Worm (Caenorhabditis elegans) whole organism, late embryonic: ENCODE results near the gene dars-2.

Source experiments
- T23F11.4 ChIP-seq: fragments of 200-800 bp; sonication (Bioruptor generic); optimal IDR thresholded peaks from 2 replicates; lab custom pipeline; 2018; ENCODE audit warnings: mild to moderate bottlenecking, missing genetic modification characterization, missing compliant biosample characterization
- ahr-1 ChIP-seq: sonication (generic microtip); optimal IDR thresholded peaks from 2 replicates; lab custom pipeline; 2016; ENCODE audit warnings: missing genetic modification characterization, missing compliant biosample characterization
- ceh-2 ChIP-seq: sonication (generic microtip); optimal IDR thresholded peaks from 2 replicates; lab custom pipeline; 2016; ENCODE audit warnings: missing genotype, missing genetic modification characterization, missing compliant biosample characterization
- ceh-31 ChIP-seq: sonication (generic microtip); optimal IDR thresholded peaks from 2 replicates; lab custom pipeline; 2016; ENCODE audit warnings: missing genetic modification characterization, missing compliant biosample characterization
- dmd-4 ChIP-seq: sonication (generic microtip); optimal IDR thresholded peaks from 2 replicates; lab custom pipeline; 2016; ENCODE audit warnings: borderline replicate concordance, missing genetic modification characterization, missing compliant biosample characterization
- gmeb-2 ChIP-seq: sonication (generic microtip); optimal IDR thresholded peaks from 2 replicates; lab custom pipeline; 2016; ENCODE audit warnings: missing genetic modification characterization, inconsistent platforms, missing compliant biosample characterization
- madf-2 ChIP-seq: sonication (generic microtip); optimal IDR thresholded peaks from 2 replicates; lab custom pipeline; 2017; ENCODE audit warnings: missing genetic modification characterization, missing compliant biosample characterization
- mec-3 ChIP-seq: sonication (generic microtip); optimal IDR thresholded peaks from 2 replicates; lab custom pipeline; 2016; ENCODE audit warnings: borderline replicate concordance, missing genetic modification characterization, missing compliant biosample characterization
- nfya-1 ChIP-seq: sonication (generic microtip); optimal IDR thresholded peaks from 2 replicates; lab custom pipeline; 2017; ENCODE audit warnings: missing genetic modification characterization, mild to moderate bottlenecking, missing compliant biosample characterization, antibody characterized with exemption, moderate library complexity
- nhr-11 ChIP-seq: fragments of 150-350 bp; optimal IDR thresholded peaks from 2 replicates; lab custom pipeline; 2014; ENCODE audit warnings: missing biosample characterization, missing genetic modification characterization
- pqm-1 ChIP-seq: sonication (generic microtip); optimal IDR thresholded peaks from 2 replicates; lab custom pipeline; 2016; ENCODE audit warnings: missing genetic modification characterization, missing compliant biosample characterization
- rnt-1 ChIP-seq: sonication (generic microtip); optimal IDR thresholded peaks from 2 replicates; lab custom pipeline; 2016; ENCODE audit warnings: missing genetic modification characterization, missing compliant biosample characterization
- unc-3 ChIP-seq, 2 experiments: fragments of 200-800 bp in 1 of 2; sonication (Bioruptor generic) in 1 of 2; sonication (generic microtip) in 1 of 2; conservative IDR thresholded peaks in 1 of 2; optimal IDR thresholded peaks in 1 of 2; 2 replicates each; pipeline versions ENCODE4 v1.3.6 to Lab custom; 2016 to 2022; ENCODE audit warnings: missing compliant biosample characterization in 2 of 2, missing genetic modification characterization in 2 of 2, missing genetic modification reagents in 1 of 2
- ztf-16 ChIP-seq: sonication (generic microtip); optimal IDR thresholded peaks from 2 replicates; lab custom pipeline; 2017; ENCODE audit warnings: missing genetic modification characterization, missing compliant biosample characterization

DNA sequence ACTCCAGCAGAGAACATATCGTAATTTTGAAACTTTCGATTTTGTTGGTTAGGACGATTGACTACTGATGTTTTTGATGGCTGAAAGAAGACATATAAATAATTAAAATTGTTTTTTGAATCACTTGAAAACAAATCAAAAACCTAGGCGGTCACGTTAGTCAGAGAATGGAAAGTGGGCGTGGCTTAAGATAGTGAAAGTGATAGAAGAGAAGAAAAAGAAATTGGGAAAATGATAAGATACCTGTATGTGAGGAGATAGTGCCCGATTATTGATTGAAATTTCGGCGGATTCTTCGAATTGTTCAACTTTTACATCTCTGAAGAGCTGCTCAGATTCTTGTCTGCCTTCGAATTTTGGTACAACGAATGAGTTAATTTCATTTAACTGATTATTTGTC lies 36.9 kb upstream of the dars-2 start:
- TF ChIP-seq nhr-11 (tag; lab: Kevin White, UChicago) (no peak), madf-2 (tag; lab: Kevin White, UChicago) (no peak), T23F11.4 (GFP tag; lab: Kevin White, UChicago) (no peak), gmeb-2 (no peak), ztf-16 (no peak), unc-3 (GFP tag; conservative IDR thresholded peaks at IDR 0.05; lab: Robert Waterston, UW) (no peak), unc-3 (tag; optimal IDR thresholded peaks at IDR 0.05; lab: Kevin White, UChicago) (no peak), ceh-2 (tag; lab: Kevin White, UChicago) (no peak), ahr-1 (tag; lab: Kevin White, UChicago) (no peak), ceh-31 (tag; lab: Kevin White, UChicago) (no peak), mec-3 (no peak), rnt-1 (tag; lab: Kevin White, UChicago) (no peak), nfya-1 (tag; lab: Kevin White, UChicago) (no peak), dmd-4 (no peak), pqm-1 (tag; lab: Kevin White, UChicago) (no peak)
